Worm (Caenorhabditis elegans): Measurements from ENCODE around the gene T22D1.5.

T22D1.5 gene

DNA sequence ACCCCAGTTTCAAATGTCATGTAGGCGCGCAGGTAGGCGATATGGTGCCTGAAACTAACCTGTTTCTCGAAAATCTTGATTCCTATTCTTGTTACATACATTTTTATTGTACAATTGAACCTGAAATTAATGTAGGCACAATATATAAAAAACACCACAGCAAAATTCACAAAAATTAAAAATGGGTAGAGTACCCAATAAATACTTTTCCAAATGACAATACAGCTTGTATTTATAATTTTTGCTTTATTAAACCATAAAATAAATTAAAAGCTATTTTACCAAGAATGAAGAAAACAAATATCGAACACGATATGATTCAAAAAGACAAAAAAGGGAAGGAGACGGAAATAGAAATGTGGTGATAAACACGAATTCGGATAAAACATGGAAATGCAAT, 20.4 kb upstream of the T22D1.5 start, which contains the start of gene tre-2:
TSS of gene tre-2 (minus strand) at position 101 of the 400 bp plus-strand sequence.
- TF ChIP-seq ets-7 (tag; optimal IDR thresholded peaks at IDR 0.05) = no peak
- no peak for TF ChIP-seq hmg-4 (GFP tag; optimal IDR thresholded peaks at IDR 0.05)
- TF ChIP-seq tbx-11 (GFP tag; IDR thresholded peaks at IDR 0.05) = no peak

DNA sequence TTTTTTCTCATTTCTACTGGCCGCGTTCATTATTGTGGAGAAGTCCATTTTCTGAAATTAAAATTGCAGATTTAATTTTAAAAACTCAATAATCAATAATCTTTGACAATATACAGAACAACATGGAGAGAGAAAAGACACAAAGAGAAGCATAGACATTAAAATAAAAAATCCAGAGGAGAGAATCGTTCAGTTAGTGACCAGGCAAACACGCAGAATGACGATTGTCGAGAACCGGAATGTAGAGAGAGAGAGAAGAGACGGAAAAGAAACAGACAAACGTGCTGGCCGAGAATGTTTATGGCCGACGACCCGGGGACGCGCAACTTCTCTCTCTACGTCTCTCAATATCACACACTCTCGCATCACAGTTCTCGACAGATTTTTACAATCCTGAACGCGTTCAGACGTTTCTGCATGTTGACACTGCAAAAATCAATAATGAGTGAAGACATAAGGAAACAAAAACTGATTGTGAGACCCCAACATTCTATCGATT, 16.1 kb upstream of the T22D1.5 start, which contains the start of the genes T05A12.3 and T05A12.4:
TSS of gene T05A12.3 (minus strand) at position 51 of the 499 bp plus-strand sequence.
TSS of gene T05A12.4 (plus strand) at position 348 of the 499 bp plus-strand sequence.
- TF ChIP-seq tbx-37 (GFP tag; conservative IDR thresholded peaks at IDR 0.05) = peak; percentile 55; the same call in 1 of the 2 replicates
- TF ChIP-seq ets-7 (tag; optimal IDR thresholded peaks at IDR 0.05) = peak; percentile 35
- TF ChIP-seq hmg-4 (GFP tag; optimal IDR thresholded peaks at IDR 0.05) = no peak

DNA sequence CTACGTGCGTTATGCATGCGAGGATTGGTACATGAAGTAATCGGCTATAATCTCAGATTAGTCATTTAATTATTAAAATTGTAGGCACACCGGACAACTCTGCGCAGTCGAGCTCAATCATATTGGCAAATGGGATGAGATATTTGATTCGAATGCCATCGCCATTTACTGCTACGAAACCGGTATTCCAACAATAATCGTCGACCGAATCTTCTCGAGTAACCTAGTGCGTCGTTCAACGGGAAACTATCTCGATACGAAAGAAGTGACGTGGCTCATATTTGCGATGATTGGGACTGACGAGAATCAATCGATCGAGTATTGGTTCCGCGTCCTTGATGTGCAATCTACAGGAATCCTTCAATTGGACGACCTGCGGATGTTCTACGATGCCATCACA, 856 bp downstream of the T22D1.5 start:
- TF ChIP-seq flt-1 (GFP tag; IDR thresholded peaks at IDR 0.05) = no peak
- no peak for TF ChIP-seq scrt-1 (GFP tag; IDR thresholded peaks at IDR 0.05)
- TF ChIP-seq sea-1 (GFP tag; conservative IDR thresholded peaks at IDR 0.05) = no peak
- no peak for TF ChIP-seq hmg-4 (GFP tag; optimal IDR thresholded peaks at IDR 0.05)
- no peak for TF ChIP-seq hnd-1 (tag; optimal IDR thresholded peaks at IDR 0.05)
- TF ChIP-seq ceh-13 (GFP tag; optimal IDR thresholded peaks at IDR 0.05) = no peak
- no peak for TF ChIP-seq ets-7 (tag; optimal IDR thresholded peaks at IDR 0.05)
- no peak for TF ChIP-seq tbx-11 (GFP tag; IDR thresholded peaks at IDR 0.05)
- TF ChIP-seq ceh-36 (tag; optimal IDR thresholded peaks at IDR 0.05) = no peak
- no peak for TF ChIP-seq B0310.2 (tag; optimal IDR thresholded peaks at IDR 0.05)

DNA sequence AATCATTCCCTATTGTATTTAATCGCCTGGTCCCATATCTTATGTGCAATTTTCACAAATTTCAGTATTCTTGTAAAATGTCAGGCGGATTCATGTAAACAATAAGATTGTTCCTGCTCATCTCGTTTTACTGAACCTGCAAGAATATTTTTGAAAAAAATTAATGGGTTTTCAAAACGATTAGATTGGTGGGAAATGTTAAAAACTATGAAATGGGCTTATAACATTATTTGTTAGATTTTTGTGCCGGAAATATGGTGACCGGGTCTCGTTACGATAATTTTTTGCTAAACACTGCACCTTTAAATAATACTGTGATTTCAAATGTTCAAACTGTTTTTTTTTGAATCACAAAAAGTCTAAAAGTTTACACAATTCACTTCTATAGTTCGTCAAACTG, 1.7 kb downstream of the T22D1.5 start:
- no peak for TF ChIP-seq scrt-1 (GFP tag; IDR thresholded peaks at IDR 0.05)
- no peak for TF ChIP-seq hmbx-1 (tag; optimal IDR thresholded peaks at IDR 0.05)
- no peak for TF ChIP-seq pes-1 (GFP tag; IDR thresholded peaks at IDR 0.05)
- no peak for TF ChIP-seq hnd-1 (tag; optimal IDR thresholded peaks at IDR 0.05)
- no peak for TF ChIP-seq flt-1 (GFP tag; IDR thresholded peaks at IDR 0.05)
- TF ChIP-seq hmg-4 (GFP tag; optimal IDR thresholded peaks at IDR 0.05) = no peak
- no peak for TF ChIP-seq sea-1 (GFP tag; conservative IDR thresholded peaks at IDR 0.05)
- TF ChIP-seq F13C5.2 (tag; optimal IDR thresholded peaks at IDR 0.05) = no peak
- no peak for TF ChIP-seq ceh-13 (GFP tag; optimal IDR thresholded peaks at IDR 0.05)
- TF ChIP-seq B0310.2 (tag; optimal IDR thresholded peaks at IDR 0.05) = no peak
- TF ChIP-seq tbx-37 (GFP tag; conservative IDR thresholded peaks at IDR 0.05) = no peak
- no peak for TF ChIP-seq tbx-11 (GFP tag; IDR thresholded peaks at IDR 0.05)
- no peak for TF ChIP-seq ets-7 (tag; optimal IDR thresholded peaks at IDR 0.05)
- TF ChIP-seq tra-4 (tag; optimal IDR thresholded peaks at IDR 0.05) = no peak
- no peak for TF ChIP-seq aly-1 (tag; optimal IDR thresholded peaks at IDR 0.05)
- TF ChIP-seq ama-1 (optimal IDR thresholded peaks at IDR 0.05) = no peak
- TF ChIP-seq ceh-36 (tag; optimal IDR thresholded peaks at IDR 0.05) = no peak

DNA sequence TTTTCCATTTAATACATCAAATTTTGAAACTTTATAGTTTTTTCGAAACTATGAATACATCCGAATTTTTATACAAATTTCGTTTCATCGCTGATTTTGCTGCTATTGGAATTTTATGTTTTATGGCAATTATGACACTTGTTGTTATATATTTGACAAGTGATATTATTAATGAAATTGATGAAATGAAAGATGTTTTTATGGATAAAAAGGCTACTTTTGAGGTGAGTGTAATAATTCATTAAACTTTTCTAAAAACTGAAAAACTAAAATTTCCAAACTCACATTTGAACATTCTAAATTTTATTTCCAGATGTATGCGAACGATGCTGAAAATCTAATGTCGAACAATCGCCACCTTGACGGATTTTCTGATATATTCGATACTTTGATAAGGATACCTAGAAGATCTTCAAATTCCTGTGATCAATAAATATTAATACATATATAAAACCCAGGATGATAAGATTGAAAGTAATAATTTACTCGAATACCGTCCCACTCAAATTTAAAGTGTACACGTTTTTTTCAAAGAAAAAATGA, 2.3 kb downstream of the T22D1.5 start, which contains the start of the genes T22D1.17 and T22D1.8:
TSS of gene T22D1.17 (plus strand) at position 51 of the 543 bp plus-strand sequence.
TSS of gene T22D1.8 (minus strand) at position 402 of the 543 bp plus-strand sequence.
- TF ChIP-seq ets-7 (tag; optimal IDR thresholded peaks at IDR 0.05) (no peak), ama-1 (optimal IDR thresholded peaks at IDR 0.05) (no peak)

DNA sequence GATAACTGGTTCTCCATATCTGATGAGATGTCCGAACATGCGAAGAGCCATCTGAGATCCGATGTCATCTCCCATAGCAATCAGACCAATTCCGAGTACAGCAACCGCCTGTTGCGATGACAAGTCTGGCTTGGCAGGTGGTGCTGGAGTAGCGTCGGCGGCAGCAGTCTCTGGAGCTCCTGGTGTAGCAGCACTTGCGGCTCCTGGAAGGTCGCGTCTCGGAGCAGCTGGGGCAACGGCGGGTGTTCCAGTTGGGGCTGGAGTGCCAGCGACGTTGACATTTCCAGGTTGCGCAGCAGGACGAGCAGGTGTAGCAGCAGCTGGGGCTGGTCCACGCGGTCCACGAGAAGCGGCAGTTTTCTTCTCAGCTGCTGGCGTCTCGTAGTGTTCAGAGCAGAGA, 3.7 kb downstream of the T22D1.5 start:
- TF ChIP-seq tbx-37 (GFP tag; conservative IDR thresholded peaks at IDR 0.05) (no peak), tra-4 (tag; optimal IDR thresholded peaks at IDR 0.05) (no peak), F13C5.2 (tag; optimal IDR thresholded peaks at IDR 0.05) (no peak), ets-7 (tag; optimal IDR thresholded peaks at IDR 0.05) (no peak), ceh-13 (GFP tag; optimal IDR thresholded peaks at IDR 0.05) (no peak), ama-1 (optimal IDR thresholded peaks at IDR 0.05) (no peak), sea-1 (GFP tag; conservative IDR thresholded peaks at IDR 0.05) (no peak), B0310.2 (tag; optimal IDR thresholded peaks at IDR 0.05) (no peak), ceh-36 (tag; optimal IDR thresholded peaks at IDR 0.05) (no peak), hmg-4 (GFP tag; optimal IDR thresholded peaks at IDR 0.05) (no peak), tbx-11 (GFP tag; IDR thresholded peaks at IDR 0.05) (no peak), pes-1 (GFP tag; IDR thresholded peaks at IDR 0.05) (no peak), flt-1 (GFP tag; IDR thresholded peaks at IDR 0.05) (no peak), scrt-1 (GFP tag; IDR thresholded peaks at IDR 0.05) (no peak), hmbx-1 (tag; optimal IDR thresholded peaks at IDR 0.05) (no peak), hnd-1 (tag; optimal IDR thresholded peaks at IDR 0.05) (no peak), aly-1 (tag; optimal IDR thresholded peaks at IDR 0.05) (no peak)

DNA sequence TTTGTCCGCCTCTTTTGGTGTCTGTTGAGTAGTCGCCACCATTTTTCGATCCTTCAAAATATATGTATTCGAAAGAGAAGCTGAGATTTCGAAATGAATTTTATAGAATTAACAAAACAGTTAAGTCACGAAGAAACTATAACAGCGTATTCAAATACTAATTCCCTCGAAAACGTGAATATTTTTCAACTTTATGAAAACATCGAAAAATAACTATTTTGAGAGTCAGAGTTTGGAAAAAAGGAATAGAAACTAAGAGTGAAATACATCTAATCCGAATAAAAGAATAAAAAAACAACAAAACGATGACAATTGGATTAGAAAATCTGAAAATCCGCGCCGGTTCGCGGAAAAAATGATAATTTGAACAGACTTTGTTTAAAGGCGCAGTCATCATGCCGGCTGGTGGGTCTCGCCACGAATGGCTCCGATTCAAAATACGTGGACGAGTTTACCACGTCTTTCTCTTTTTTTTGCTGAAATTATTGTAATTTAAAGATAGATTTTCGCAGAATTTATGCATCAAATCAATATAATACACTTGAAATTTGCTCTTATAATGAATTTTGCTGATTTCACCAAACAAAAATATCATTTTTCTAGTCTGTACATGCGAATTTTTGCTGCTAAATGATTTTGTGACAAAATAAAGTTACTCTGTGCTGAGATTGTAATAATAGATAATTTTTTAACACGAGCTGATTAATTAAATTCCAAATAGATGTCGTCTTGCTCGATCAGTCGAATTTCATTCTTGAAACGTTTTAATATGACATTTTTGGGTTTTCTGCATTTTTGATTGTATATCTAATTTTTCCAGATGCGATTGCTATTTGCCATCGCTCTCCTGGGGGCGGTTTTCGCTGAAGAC, 6.3 kb downstream of the T22D1.5 start, which contains the start of the genes rpn-1 and ribo-1:
TSS of gene rpn-1 (minus strand) at position 51 of the 871 bp plus-strand sequence.
TSS of gene ribo-1 (plus strand) at position 821 of the 871 bp plus-strand sequence.
- TF ChIP-seq F13C5.2 (tag; optimal IDR thresholded peaks at IDR 0.05) (no peak), scrt-1 (GFP tag; IDR thresholded peaks at IDR 0.05) (no peak), ceh-36 (tag; optimal IDR thresholded peaks at IDR 0.05) (no peak), ets-7 (tag; optimal IDR thresholded peaks at IDR 0.05) (no peak), B0310.2 (tag; optimal IDR thresholded peaks at IDR 0.05) (no peak), ama-1 (optimal IDR thresholded peaks at IDR 0.05) (no peak), sea-1 (GFP tag; conservative IDR thresholded peaks at IDR 0.05) (no peak)

Measured in whole organism, early embryonic.